Worm (Caenorhabditis elegans): Measurements from ENCODE around the gene irld-48.

Gene irld-48

ce11 chrII:2977652-2978051 lies 21.8 kb downstream of the irld-48 start:
- TF ChIP-seq unc-62 (GFP tag; optimal IDR thresholded peaks at IDR 0.05), result no peak

DNA sequence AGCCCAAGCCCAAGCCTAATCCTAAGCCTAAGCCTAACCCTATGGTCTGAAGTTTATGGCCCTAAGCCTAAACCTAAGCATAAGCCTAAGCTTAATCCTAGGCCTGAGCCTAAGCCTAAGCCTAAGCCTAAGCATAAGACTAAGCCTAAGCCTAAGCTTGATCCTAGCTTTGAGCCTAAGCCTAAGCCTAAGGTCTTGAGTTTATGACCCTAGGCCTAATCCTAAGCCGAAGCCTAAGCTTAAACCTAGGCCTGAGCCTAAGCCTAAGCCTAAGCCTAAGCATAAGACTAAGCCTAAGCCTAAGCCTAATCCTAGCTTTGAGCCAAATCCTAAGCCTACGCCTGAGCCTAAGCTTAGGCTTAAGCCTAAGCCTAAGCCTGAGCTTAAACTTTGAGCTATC lies 23.2 kb downstream of the irld-48 start:
- no peak for TF ChIP-seq unc-62 (GFP tag; optimal IDR thresholded peaks at IDR 0.05)

DNA sequence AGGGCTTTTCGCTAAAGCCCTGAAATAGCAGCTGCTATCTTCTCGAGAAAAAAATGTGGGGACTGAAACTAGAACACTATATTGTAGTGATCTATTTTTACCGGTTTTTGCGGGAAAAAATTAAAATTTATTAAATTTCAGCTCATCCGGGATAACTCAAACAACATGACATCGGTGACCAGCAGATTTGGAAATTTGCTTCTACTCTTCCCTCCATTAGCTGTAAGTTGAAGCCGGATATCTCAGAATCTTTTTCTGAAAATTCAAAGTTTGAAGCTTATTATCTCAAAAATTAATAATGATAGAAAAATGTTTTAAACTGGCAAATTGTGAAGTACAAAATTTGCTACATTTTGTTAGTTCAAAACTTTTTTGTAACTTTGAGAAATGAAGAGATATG lies 28.5 kb downstream of the irld-48 start:
- TF ChIP-seq unc-62 (GFP tag; optimal IDR thresholded peaks at IDR 0.05), result no peak

- no peak for TF ChIP-seq unc-62 (GFP tag; optimal IDR thresholded peaks at IDR 0.05)
Observed at ce11 chrII:2985446-2985845, 29.6 kb downstream of the irld-48 start.

- no peak for TF ChIP-seq unc-62 (GFP tag; optimal IDR thresholded peaks at IDR 0.05)
Observed at ce11 chrII:2985935-2986498, 30.2 kb downstream of the irld-48 start.

DNA sequence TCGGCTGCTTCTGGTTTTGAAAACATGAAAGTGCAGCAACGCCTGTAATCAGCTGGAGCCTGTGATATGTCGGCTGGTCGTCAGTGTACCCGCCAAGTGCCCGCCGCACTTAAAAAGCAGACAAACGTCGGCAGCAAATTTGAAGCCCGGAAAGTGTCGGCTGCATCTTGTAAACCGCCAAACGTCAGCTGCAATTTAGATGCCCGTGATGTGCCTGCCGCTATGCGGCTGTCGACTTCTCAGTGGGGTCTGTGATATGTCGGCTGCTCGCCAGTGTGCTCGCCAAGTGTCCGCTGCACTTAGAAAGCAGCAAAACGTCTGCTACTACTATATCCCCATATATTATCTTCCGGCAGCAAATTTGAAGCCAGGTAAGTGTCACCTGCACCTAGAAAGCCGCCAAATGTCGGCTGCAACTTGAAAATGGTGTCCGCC lies 31.3 kb downstream of the irld-48 start:
- no peak for TF ChIP-seq unc-62 (GFP tag; optimal IDR thresholded peaks at IDR 0.05)

DNA sequence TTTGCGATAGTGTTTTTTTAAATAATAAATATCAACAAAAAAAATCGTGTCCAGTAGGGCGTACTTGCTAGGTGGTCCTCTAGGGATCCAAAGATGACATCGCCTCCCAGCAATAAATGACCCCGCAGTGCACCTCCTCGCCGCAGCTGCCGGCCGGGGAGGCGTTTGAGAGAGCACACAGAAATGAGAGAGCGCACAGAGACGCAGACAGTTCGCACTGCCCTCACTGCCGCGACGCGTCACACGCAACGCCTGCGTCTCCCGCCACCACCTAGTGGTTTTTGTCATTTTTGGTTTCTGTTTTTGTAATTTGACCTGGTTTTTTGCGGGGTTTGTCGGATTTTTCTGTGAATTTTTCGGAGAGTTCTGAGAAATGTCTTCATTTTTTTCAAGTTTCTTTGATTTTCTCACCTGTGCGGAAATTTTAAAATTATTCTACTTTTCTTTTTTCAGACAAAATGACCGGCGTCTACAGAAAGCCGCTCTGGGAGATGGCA lies 32.0 kb downstream of the irld-48 start, which contains the start of gene lido-7:
TSS of gene lido-7 (plus strand) at position 447 of the 497 bp plus-strand sequence.
- TF ChIP-seq unc-62 (GFP tag; optimal IDR thresholded peaks at IDR 0.05), result no peak

DNA sequence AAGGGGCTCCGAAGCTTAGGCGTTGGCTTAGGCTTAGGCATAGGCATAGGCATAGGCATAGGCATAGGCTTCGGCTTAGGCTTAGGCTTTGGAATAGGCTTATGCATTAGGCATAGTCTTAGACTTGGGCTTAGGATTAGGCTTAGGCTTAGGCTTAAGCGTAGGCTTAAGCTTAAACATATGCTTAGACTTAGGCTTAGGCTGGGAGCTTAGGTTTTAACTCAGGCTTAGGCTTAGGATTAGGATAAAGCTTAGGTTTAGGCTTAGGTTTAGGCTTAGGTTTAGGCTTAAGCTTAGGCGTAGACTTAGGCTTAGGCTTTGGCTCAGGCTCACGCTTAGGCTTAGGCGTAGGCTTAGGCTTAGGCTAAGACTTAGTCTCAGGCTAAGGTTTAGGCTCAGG lies 34.2 kb downstream of the irld-48 start:
- no peak for TF ChIP-seq unc-62 (GFP tag; optimal IDR thresholded peaks at IDR 0.05)

- TF ChIP-seq unc-62 (GFP tag; optimal IDR thresholded peaks at IDR 0.05), result no peak
Observed at ce11 chrII:2991555-2992083, 35.8 kb downstream of the irld-48 start, which contains the start of gene K08A2.2. TSS of gene K08A2.2 (plus strand) at chrII:2991605.

ce11 chrII:2992300-2992699 lies 36.4 kb downstream of the irld-48 start:
- TF ChIP-seq unc-62 (GFP tag; optimal IDR thresholded peaks at IDR 0.05), result no peak

DNA sequence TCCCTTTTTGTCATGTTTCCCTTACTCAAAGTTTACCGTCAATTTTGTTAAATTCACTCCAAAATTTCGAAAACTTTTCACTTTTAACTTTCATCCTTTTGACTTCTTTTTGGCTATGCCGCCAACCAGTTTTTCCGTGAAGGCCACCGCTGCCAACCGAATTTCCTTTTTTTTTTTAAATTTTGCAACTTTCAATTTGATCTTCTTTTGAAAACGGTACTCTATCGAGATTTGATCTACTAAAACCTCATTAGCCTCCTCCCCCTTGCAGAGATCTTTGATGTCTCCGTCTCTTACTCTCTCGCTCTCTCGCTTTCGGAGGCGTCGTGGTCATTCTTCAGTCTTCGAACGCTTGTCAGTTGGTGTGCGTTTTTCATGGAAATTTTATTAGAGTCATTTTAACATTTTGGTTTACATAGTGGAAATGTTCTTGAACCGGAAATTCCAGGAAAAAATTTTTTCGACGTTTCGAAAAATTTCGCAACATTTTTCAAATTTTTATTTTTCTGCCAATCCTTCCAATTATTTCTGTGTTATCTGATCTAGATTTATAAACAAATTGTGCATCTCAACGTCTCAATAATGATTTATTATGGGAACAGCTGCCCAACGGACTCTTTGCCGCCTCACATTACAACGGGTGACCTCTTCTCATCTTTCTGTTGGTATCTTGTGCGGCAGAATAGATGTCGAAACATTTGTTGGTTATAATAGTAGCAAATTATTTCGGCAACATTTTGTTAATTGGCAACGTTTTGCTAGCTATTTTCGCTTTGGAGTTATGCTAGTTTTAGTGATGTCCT lies 38.9 kb downstream of the irld-48 start:
- no peak for TF ChIP-seq unc-62 (GFP tag; optimal IDR thresholded peaks at IDR 0.05)

DNA sequence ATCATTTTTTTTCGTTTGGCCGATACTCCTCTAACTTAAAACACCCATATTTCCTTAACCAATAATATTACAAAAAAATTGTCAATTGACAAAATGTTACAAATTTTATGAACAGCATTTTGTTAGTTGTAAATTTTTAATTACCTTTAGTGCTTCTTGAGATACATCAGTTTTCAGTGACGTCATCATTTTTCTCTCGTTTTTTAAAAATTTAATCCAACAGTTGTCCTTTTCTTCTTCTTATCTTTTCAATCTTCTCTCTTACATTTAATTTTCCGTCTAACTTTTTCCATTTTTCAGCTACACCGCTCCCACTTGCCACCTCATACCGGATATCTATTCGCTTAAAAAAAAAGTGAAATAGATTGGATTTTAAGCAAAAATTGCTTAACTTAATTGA lies 40.9 kb downstream of the irld-48 start, which contains the start of gene lido-8:
TSS of gene lido-8 (plus strand) at position 301 of the 400 bp plus-strand sequence.
- TF ChIP-seq unc-62 (GFP tag; optimal IDR thresholded peaks at IDR 0.05), result no peak

DNA sequence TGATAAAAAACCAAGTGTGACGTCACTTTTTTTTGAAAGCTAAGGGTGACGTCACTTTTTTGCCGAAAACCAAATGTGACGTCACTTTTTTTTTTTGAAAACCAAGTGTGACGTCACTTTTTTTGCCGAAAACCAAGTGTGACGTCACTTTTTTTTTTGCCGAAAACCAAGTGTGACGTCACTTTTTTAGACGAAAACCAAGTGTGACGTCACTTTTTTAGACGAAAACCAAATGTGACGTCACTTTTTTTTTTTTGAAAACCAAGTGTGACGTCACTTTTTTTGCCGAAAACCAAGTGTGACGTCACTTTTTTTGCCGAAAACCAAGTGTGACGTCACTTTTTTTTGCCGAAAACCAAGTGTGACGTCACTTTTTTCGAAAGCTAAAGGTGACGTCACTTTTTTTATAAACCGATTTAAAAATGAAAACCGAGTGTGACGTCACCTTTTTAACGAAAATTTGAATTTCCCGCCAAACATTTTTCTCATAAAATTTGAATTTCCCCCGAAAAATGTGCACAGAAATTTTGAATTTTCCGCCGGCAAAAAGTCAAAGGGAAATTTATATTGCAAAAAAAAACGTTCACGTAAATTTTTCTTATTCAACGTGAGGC lies 42.1 kb downstream of the irld-48 start:
- TF ChIP-seq unc-62 (GFP tag; optimal IDR thresholded peaks at IDR 0.05), result no peak

- no peak for TF ChIP-seq unc-62 (GFP tag; optimal IDR thresholded peaks at IDR 0.05)
Observed at ce11 chrII:3000535-3001264, 44.8 kb downstream of the irld-48 start, which contains the start of gene lido-9. TSS of gene lido-9 (plus strand) at chrII:3000768.

ce11 chrII:3002211-3002610 lies 46.3 kb downstream of the irld-48 start, which contains the start of gene lido-10:
TSS of gene lido-10 (plus strand) at chrII:3002511.
- no peak for TF ChIP-seq unc-62 (GFP tag; optimal IDR thresholded peaks at IDR 0.05)
